Worm (Caenorhabditis elegans) whole organism, L1 larva: ENCODE data around the gene F49E11.7.

ENCODE experiments used
- C04F5.9 ChIP-seq: sonication (generic microtip); optimal IDR thresholded peaks from 2 replicates; lab custom pipeline; 2016; ENCODE audit warnings: missing genetic modification characterization, missing compliant biosample characterization
- C34B4.2 ChIP-seq: sonication (generic microtip); optimal IDR thresholded peaks from 2 replicates; lab custom pipeline; 2017; ENCODE audit warnings: mild to moderate bottlenecking, missing genetic modification characterization, missing compliant biosample characterization
- F16B12.6 ChIP-seq: fragments of 150-350 bp; optimal IDR thresholded peaks from 2 replicates; lab custom pipeline; 2014; ENCODE audit warnings: missing biosample characterization, missing genetic modification characterization
- aha-1 ChIP-seq: fragments of 150-350 bp; optimal IDR thresholded peaks from 2 replicates; lab custom pipeline; 2014; ENCODE audit warnings: missing biosample characterization, missing genetic modification characterization
- alr-1 ChIP-seq: fragments of 200-800 bp; sonication (Bioruptor generic); optimal IDR thresholded peaks from 2 replicates; lab custom pipeline; 2018; ENCODE audit warnings: borderline replicate concordance, mild to moderate bottlenecking, missing genetic modification characterization, missing compliant biosample characterization
- ama-1 ChIP-seq: fragments of 150-350 bp; optimal IDR thresholded peaks from 2 replicates; lab custom pipeline; 2014
- ceh-63 ChIP-seq: fragments of 200-800 bp; sonication (Bioruptor generic); optimal IDR thresholded peaks from 2 replicates; lab custom pipeline; 2018; ENCODE audit warnings: mild to moderate bottlenecking, missing genetic modification characterization, missing compliant biosample characterization
- ceh-8 ChIP-seq: fragments of 200-800 bp; sonication (Bioruptor generic); optimal IDR thresholded peaks from 2 replicates; lab custom pipeline; 2018; ENCODE audit warnings: mild to moderate bottlenecking, missing genetic modification characterization, moderate library complexity, missing compliant biosample characterization
- ceh-88 ChIP-seq: fragments of 200-800 bp; sonication (Bioruptor generic); IDR thresholded peaks from 2 replicates; pipeline ENCODE4 v1.3.6; 2022; ENCODE audit warnings: missing genetic modification characterization, missing compliant biosample characterization
- ces-1 ChIP-seq: fragments of 150-350 bp; optimal IDR thresholded peaks from 2 replicates; lab custom pipeline; 2014; ENCODE audit warnings: missing biosample characterization, missing genetic modification reagents, missing genetic modification characterization
- dpl-1 ChIP-seq, 3 experiments: fragments of 150-350 bp in 2 of 3; sonication (generic microtip) in 1 of 3; optimal IDR thresholded peaks; 2 replicates each; lab custom pipeline; 2014 to 2017; ENCODE audit warnings: missing biosample characterization in 3 of 3, missing genetic modification characterization in 3 of 3, missing genetic modification reagents in 3 of 3
- efl-1 ChIP-seq, 4 experiments: fragments of 150-350 bp; optimal IDR thresholded peaks in 3 of 4; peaks in 1 of 4; 1 replicate in 1 of 4; 2 replicates in 3 of 4; lab custom pipeline; 2014; ENCODE audit warnings: missing biosample characterization in 2 of 4, missing genetic modification characterization in 2 of 4, missing genetic modification reagents in 2 of 4
- egl-13 ChIP-seq: sonication (generic microtip); optimal IDR thresholded peaks from 2 replicates; lab custom pipeline; 2016; ENCODE audit warnings: missing genotype, missing genetic modification reagents, missing genetic modification characterization, missing compliant biosample characterization
- elt-2 ChIP-seq: sonication (generic microtip); optimal IDR thresholded peaks from 2 replicates; lab custom pipeline; 2016; ENCODE audit warnings: missing genetic modification characterization, mild to moderate bottlenecking, inconsistent platforms, missing compliant biosample characterization, missing genetic modification reagents
- elt-3 ChIP-seq, 6 experiments: fragments of 150-350 bp in 1 of 6; sonication (generic microtip); optimal IDR thresholded peaks; 2 replicates each; lab custom pipeline; 2017 to 2018; ENCODE audit warnings: missing biosample characterization in 6 of 6, missing genetic modification characterization in 6 of 6, inconsistent platforms in 1 of 6
- fkh-10 ChIP-seq: sonication (generic microtip); optimal IDR thresholded peaks from 2 replicates; lab custom pipeline; 2017; ENCODE audit warnings: missing biosample characterization, missing genetic modification reagents, missing genetic modification characterization
- fkh-4 ChIP-seq: sonication (generic microtip); optimal IDR thresholded peaks from 2 replicates; lab custom pipeline; 2016; ENCODE audit warnings: missing compliant biosample characterization, missing genetic modification characterization, borderline replicate concordance
- hpl-2 ChIP-seq: fragments of 150-350 bp; optimal IDR thresholded peaks from 2 replicates; lab custom pipeline; 2014; ENCODE audit warnings: missing biosample characterization, missing genetic modification reagents, missing genetic modification characterization
- irx-1 ChIP-seq: sonication (generic microtip); optimal IDR thresholded peaks from 2 replicates; lab custom pipeline; 2016; ENCODE audit warnings: missing genetic modification characterization, missing compliant biosample characterization
- isw-1 ChIP-seq: fragments of 200-800 bp; sonication (Bioruptor generic); IDR thresholded peaks from 2 replicates; pipeline ENCODE4 v1.3.6; 2022; ENCODE audit warnings: missing genetic modification characterization, missing compliant biosample characterization
- lin-14 ChIP-seq: fragments of 200-800 bp; sonication (Bioruptor generic); optimal IDR thresholded peaks from 2 replicates; lab custom pipeline; 2018; ENCODE audit warnings: mild to moderate bottlenecking, missing genetic modification characterization, moderate library complexity, missing compliant biosample characterization
- lin-35 ChIP-seq, 2 experiments: fragments of 150-350 bp; optimal IDR thresholded peaks; 2 replicates each; lab custom pipeline; 2014; ENCODE audit warnings: missing biosample characterization in 2 of 2, missing genetic modification characterization in 2 of 2, missing genetic modification reagents in 2 of 2
- mdl-1 ChIP-seq, 2 experiments: fragments of 150-350 bp; optimal IDR thresholded peaks; 2 replicates each; lab custom pipeline; 2014 to 2017; ENCODE audit warnings: missing biosample characterization in 2 of 2, missing genetic modification characterization in 2 of 2, inconsistent platforms in 1 of 2
- nhr-12 ChIP-seq: sonication (generic microtip); optimal IDR thresholded peaks from 2 replicates; lab custom pipeline; 2017; ENCODE audit warnings: missing biosample characterization, missing genetic modification characterization
- nhr-20 ChIP-seq: sonication (generic microtip); optimal IDR thresholded peaks from 2 replicates; lab custom pipeline; 2016; ENCODE audit warnings: mild to moderate bottlenecking, missing genetic modification characterization, missing compliant biosample characterization
- nhr-71 ChIP-seq: sonication (generic microtip); optimal IDR thresholded peaks from 2 replicates; lab custom pipeline; 2016; ENCODE audit warnings: mild to moderate bottlenecking, missing genetic modification characterization, moderate library complexity, missing compliant biosample characterization
- nhr-84 ChIP-seq: sonication (generic microtip); optimal IDR thresholded peaks from 2 replicates; lab custom pipeline; 2017; ENCODE audit warnings: missing biosample characterization, missing genetic modification characterization
- nhr-85 ChIP-seq: sonication (generic microtip); peaks from one replicate; lab custom pipeline; 2016; ENCODE audit warnings: missing genetic modification characterization, inconsistent platforms, missing compliant biosample characterization
- pag-3 ChIP-seq: sonication (generic microtip); optimal IDR thresholded peaks from 2 replicates; lab custom pipeline; 2017; ENCODE audit warnings: missing genetic modification characterization, mild to moderate bottlenecking, missing compliant biosample characterization, antibody characterized with exemption, borderline replicate concordance; ENCODE audit not compliant: insufficient read depth
- pqm-1 ChIP-seq: sonication (generic microtip); optimal IDR thresholded peaks from 3 replicates; lab custom pipeline; 2017; ENCODE audit warnings: missing biosample characterization, missing genetic modification characterization
- snu-23 ChIP-seq: sonication (generic microtip); optimal IDR thresholded peaks from 2 replicates; lab custom pipeline; 2016; ENCODE audit warnings: missing genetic modification characterization, missing compliant biosample characterization
- tbx-2 ChIP-seq: sonication (generic microtip); optimal IDR thresholded peaks from 2 replicates; lab custom pipeline; 2016; ENCODE audit warnings: missing genetic modification characterization, missing compliant biosample characterization
- unc-130 ChIP-seq: fragments of 150-350 bp; optimal IDR thresholded peaks from 2 replicates; lab custom pipeline; 2017; ENCODE audit warnings: missing biosample characterization, missing genetic modification characterization, inconsistent platforms
- unc-30 ChIP-seq: sonication (generic microtip); optimal IDR thresholded peaks from 2 replicates; lab custom pipeline; 2017; ENCODE audit warnings: missing biosample characterization, missing genetic modification characterization
- unc-86 ChIP-seq: sonication (generic microtip); optimal IDR thresholded peaks from 2 replicates; lab custom pipeline; 2016; ENCODE audit warnings: missing genetic modification characterization, missing compliant biosample characterization
- vab-15 ChIP-seq: sonication (generic microtip); optimal IDR thresholded peaks from 2 replicates; lab custom pipeline; 2017; ENCODE audit warnings: missing genotype, mild to moderate bottlenecking, missing genetic modification characterization, missing compliant biosample characterization
- xbp-1 ChIP-seq: sonication (generic microtip); optimal IDR thresholded peaks from 2 replicates; lab custom pipeline; 2016; ENCODE audit warnings: missing genetic modification characterization, missing compliant biosample characterization

Gene F49E11.7

ce11 chrIV:13041486-13041885 lies 11.2 kb upstream of the F49E11.7 start:
- TF ChIP-seq unc-130 (tag; lab: Kevin White, UChicago) (no peak), fkh-10 (GFP tag; lab: Kevin White, UChicago) (no peak), efl-1 (optimal IDR thresholded peaks at IDR 0.05; lab: Kevin White, UChicago) (no peak), efl-1 (GFP tag; optimal IDR thresholded peaks at IDR 0.05 in 1 of 2; lab: Kevin White, UChicago) (peak in 1 of 2 experiments; percentile 77), lin-35 (GFP tag; optimal IDR thresholded peaks at IDR 0.05; lab: Kevin White, UChicago) (no peak)

- TF ChIP-seq egl-13 (tag; lab: Kevin White, UChicago) (no peak), unc-86 (tag; lab: Kevin White, UChicago) (no peak), pag-3 (tag; lab: Kevin White, UChicago) (no peak), tbx-2 (tag; lab: Kevin White, UChicago) (no peak), dpl-1 (GFP tag; optimal IDR thresholded peaks at IDR 0.05; lab: Kevin White, UChicago) (no peak), irx-1 (tag; lab: Kevin White, UChicago) (no peak), pqm-1 (tag; lab: Kevin White, UChicago) (no peak), isw-1 (GFP tag; lab: Robert Waterston, UW) (no peak)
These were observed 10.6 kb upstream of the F49E11.7 start, which contains the start of gene amt-2 for ce11 chrIV:13042091-13042490. Gene amt-2 (plus strand): TSS chrIV:13042391.

ce11 chrIV:13044980-13045379 lies 7.7 kb upstream of the F49E11.7 start:
- TF ChIP-seq ama-1 (lab: Kevin White, UChicago): no peak
- TF ChIP-seq elt-2: no peak
- no peak for TF ChIP-seq ceh-63
- no peak for TF ChIP-seq C34B4.2 (tag; lab: Kevin White, UChicago)
- TF ChIP-seq ceh-88 (GFP tag; lab: Robert Waterston, UW): no peak
- TF ChIP-seq elt-3 (tag; optimal IDR thresholded peaks at IDR 0.05; lab: Kevin White, UChicago): no peak
- no peak for TF ChIP-seq ceh-8 (GFP tag; lab: Kevin White, UChicago)
- TF ChIP-seq unc-30 (tag; lab: Kevin White, UChicago): no peak
- no peak for TF ChIP-seq aha-1 (tag; lab: Kevin White, UChicago)
- TF ChIP-seq F16B12.6 (tag; lab: Kevin White, UChicago): no peak
- no peak for TF ChIP-seq snu-23 (GFP tag; lab: Kevin White, UChicago)
- TF ChIP-seq nhr-20 (tag; lab: Kevin White, UChicago): no peak
- no peak for TF ChIP-seq nhr-71 (tag; lab: Kevin White, UChicago)
- TF ChIP-seq pag-3 (tag; lab: Kevin White, UChicago): no peak
- no peak for TF ChIP-seq fkh-10 (GFP tag; lab: Kevin White, UChicago)
- TF ChIP-seq nhr-84 (tag; lab: Kevin White, UChicago): no peak
- TF ChIP-seq C04F5.9: no peak
- TF ChIP-seq, all 84 proteins: peak for 0

- TF ChIP-seq xbp-1 (tag; lab: Kevin White, UChicago) (no peak), alr-1 (tag; lab: Kevin White, UChicago) (no peak), C34B4.2 (tag; lab: Kevin White, UChicago) (no peak), lin-14 (GFP tag; lab: Kevin White, UChicago) (no peak), vab-15 (tag; lab: Kevin White, UChicago) (no peak), hpl-2 (GFP tag; lab: Kevin White, UChicago) (no peak)
These were observed 5.8 kb upstream of the F49E11.7 start, which contains the start of gene scl-9 for ce11 chrIV:13046848-13047247. Gene scl-9 (plus strand): TSS chrIV:13047148.

- TF ChIP-seq ces-1 (GFP tag; lab: Kevin White, UChicago): no peak
- no peak for TF ChIP-seq fkh-4 (tag; lab: Kevin White, UChicago)
- no peak for TF ChIP-seq nhr-85 (tag; lab: Kevin White, UChicago)
- no peak for TF ChIP-seq ceh-63
- TF ChIP-seq mdl-1 (tag; optimal IDR thresholded peaks at IDR 0.05; lab: Kevin White, UChicago): no peak
- TF ChIP-seq nhr-12 (tag; lab: Kevin White, UChicago): no peak
These were observed 4.5 kb upstream of the F49E11.7 start, which contains the start of gene scl-10 for ce11 chrIV:13048157-13048556. Gene scl-10 (plus strand): TSS chrIV:13048457.
